Worm (Caenorhabditis elegans): ENCODE data around the gene dhc-3.

Gene dhc-3

DNA sequence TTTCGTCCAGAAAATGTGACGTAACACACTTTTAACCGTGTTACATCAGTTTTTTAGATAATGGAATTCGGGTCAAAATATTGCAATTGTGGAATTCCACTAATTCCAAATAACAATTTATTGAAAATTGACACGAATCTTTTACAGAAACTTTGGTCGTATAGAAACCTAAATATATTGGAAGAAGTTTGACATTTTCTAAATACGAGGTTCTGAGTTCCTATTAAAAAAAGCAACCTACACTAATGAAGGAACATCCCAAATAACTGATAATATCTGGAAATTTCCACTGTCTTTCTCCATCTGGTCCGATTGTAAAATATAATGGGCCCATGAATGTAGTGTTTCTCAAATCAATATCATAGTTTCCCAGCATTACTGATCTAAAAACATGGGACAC lies 17.5 kb upstream of the dhc-3 start:
- no peak for TF ChIP-seq unc-39 (tag; optimal IDR thresholded peaks at IDR 0.05)
- no peak for TF ChIP-seq pqm-1 (tag; optimal IDR thresholded peaks at IDR 0.05)
- no peak for TF ChIP-seq eor-1 (tag; optimal IDR thresholded peaks at IDR 0.05)
- TF ChIP-seq mdl-1 (tag; optimal IDR thresholded peaks at IDR 0.05): no peak
- no peak for TF ChIP-seq fkh-2 (tag; optimal IDR thresholded peaks at IDR 0.05)
- no peak for TF ChIP-seq ceh-9 (tag; optimal IDR thresholded peaks at IDR 0.05)
- TF ChIP-seq egl-5 (tag; optimal IDR thresholded peaks at IDR 0.05): no peak
- TF ChIP-seq elt-1 (tag; optimal IDR thresholded peaks at IDR 0.05): no peak
- TF ChIP-seq skn-1 (tag; optimal IDR thresholded peaks at IDR 0.05): no peak
- no peak for TF ChIP-seq nhr-12 (tag; optimal IDR thresholded peaks at IDR 0.05)
- TF ChIP-seq nhr-76 (tag; optimal IDR thresholded peaks at IDR 0.05): no peak
- TF ChIP-seq snpc-4 (tag; optimal IDR thresholded peaks at IDR 0.05): no peak
- no peak for TF ChIP-seq nhr-23 (tag; optimal IDR thresholded peaks at IDR 0.05)
- TF ChIP-seq elt-2 (tag; optimal IDR thresholded peaks at IDR 0.05): no peak
- TF ChIP-seq hmg-11 (tag; optimal IDR thresholded peaks at IDR 0.05): no peak

DNA sequence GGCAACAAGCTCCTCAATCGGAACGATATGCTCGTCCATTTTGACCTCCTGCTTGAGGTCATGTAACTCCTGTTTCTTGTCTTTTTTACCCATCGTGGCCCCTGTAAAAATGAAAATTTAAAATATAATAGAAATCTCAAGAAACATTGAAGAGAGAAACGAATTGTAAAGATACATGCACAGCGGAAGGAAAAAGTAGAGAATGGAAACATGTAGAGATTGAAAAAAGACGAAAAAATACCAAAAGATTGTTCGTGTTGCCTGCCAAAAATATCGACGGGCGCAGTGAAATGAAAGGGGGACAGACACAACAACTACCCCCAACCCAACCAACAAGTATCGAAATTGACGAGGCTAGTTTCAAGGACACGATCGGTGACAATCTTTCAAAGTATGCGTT lies 8.9 kb upstream of the dhc-3 start, which contains the start of gene eat-6:
Gene eat-6, minus strand, starts transcription at position 101 of the 400 bp plus-strand sequence.
- TF ChIP-seq nhr-12 (tag; optimal IDR thresholded peaks at IDR 0.05): no peak
- TF ChIP-seq nhr-25 (tag; optimal IDR thresholded peaks at IDR 0.05): peak; percentile 34
- TF ChIP-seq mdl-1 (tag; optimal IDR thresholded peaks at IDR 0.05): no peak

DNA sequence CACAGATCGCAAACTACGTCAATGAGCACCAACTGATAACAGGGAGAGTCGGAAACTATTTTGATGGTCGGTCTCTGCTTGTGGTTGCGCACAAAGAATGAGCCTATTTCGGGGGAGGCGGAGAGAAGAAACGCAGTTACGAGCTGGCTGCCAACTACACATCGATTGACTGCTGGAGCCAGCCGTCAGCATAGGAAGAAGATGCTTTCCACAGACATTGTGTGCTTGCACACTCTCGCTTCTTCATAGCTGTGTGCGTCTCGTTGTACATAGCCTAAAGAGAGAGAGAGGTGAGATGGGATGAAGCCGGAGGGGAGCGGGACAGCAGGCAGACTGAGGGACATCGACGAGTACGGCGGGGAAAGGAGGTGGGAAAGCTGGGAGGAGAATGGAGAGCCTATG lies 8.3 kb upstream of the dhc-3 start:
- TF ChIP-seq R02D3.7 (tag; optimal IDR thresholded peaks at IDR 0.05) (no peak), zag-1 (tag; optimal IDR thresholded peaks at IDR 0.05) (no peak), ZK546.5 (tag; optimal IDR thresholded peaks at IDR 0.05) (no peak), ama-1 (optimal IDR thresholded peaks at IDR 0.05) (peak; percentile 69), sea-2 (GFP tag; optimal IDR thresholded peaks at IDR 0.05) (no peak), tbx-2 (tag; optimal IDR thresholded peaks at IDR 0.05) (peak; percentile 24), ztf-4 (tag; optimal IDR thresholded peaks at IDR 0.05) (no peak), nhr-25 (tag; optimal IDR thresholded peaks at IDR 0.05) (no peak), elt-1 (tag; optimal IDR thresholded peaks at IDR 0.05) (no peak), nhr-12 (tag; optimal IDR thresholded peaks at IDR 0.05) (no peak), elt-3 (tag; optimal IDR thresholded peaks at IDR 0.05) (no peak), ceh-9 (tag; optimal IDR thresholded peaks at IDR 0.05) (no peak), nhr-77 (tag; optimal IDR thresholded peaks at IDR 0.05) (no peak), ceh-82 (tag; optimal IDR thresholded peaks at IDR 0.05) (no peak), nhr-43 (tag; optimal IDR thresholded peaks at IDR 0.05; ENCODE audit: poor library complexity, severe bottlenecking) (no peak), eor-1 (tag; optimal IDR thresholded peaks at IDR 0.05) (no peak), nhr-67 (tag; optimal IDR thresholded peaks at IDR 0.05) (no peak), nfya-1 (tag; optimal IDR thresholded peaks at IDR 0.05; ENCODE audit: insufficient read depth) (peak; percentile 78), daf-12 (tag; optimal IDR thresholded peaks at IDR 0.05) (no peak), nhr-28 (tag; optimal IDR thresholded peaks at IDR 0.05) (no peak), pqm-1 (tag; optimal IDR thresholded peaks at IDR 0.05) (peak; percentile 85), nhr-11 (tag; optimal IDR thresholded peaks at IDR 0.05) (no peak), mdl-1 (tag; optimal IDR thresholded peaks at IDR 0.05) (no peak), fos-1 (tag; optimal IDR thresholded peaks at IDR 0.05) (no peak), pha-4 (tag; optimal IDR thresholded peaks at IDR 0.05) (peak; percentile 60), nhr-23 (tag; optimal IDR thresholded peaks at IDR 0.05) (no peak), unc-39 (tag; optimal IDR thresholded peaks at IDR 0.05) (no peak), nhr-76 (tag; optimal IDR thresholded peaks at IDR 0.05) (no peak), aly-2 (tag; optimal IDR thresholded peaks at IDR 0.05) (no peak), ceh-16 (tag; optimal IDR thresholded peaks at IDR 0.05) (no peak), egl-27 (tag; optimal IDR thresholded peaks at IDR 0.05) (peak; percentile 60), lin-39 (tag; optimal IDR thresholded peaks at IDR 0.05) (peak; percentile 94), snpc-4 (tag; optimal IDR thresholded peaks at IDR 0.05) (peak; percentile 29), lin-15B (tag; optimal IDR thresholded peaks at IDR 0.05) (peak; percentile 32), skn-1 (tag; optimal IDR thresholded peaks at IDR 0.05) (peak; percentile 5), ztf-11 (tag; optimal IDR thresholded peaks at IDR 0.05) (no peak), jun-1 (tag; optimal IDR thresholded peaks at IDR 0.05) (peak; percentile 75), fkh-10 (GFP tag; optimal IDR thresholded peaks at IDR 0.05) (peak; percentile 37), nhr-237 (tag; optimal IDR thresholded peaks at IDR 0.05) (no peak), hmg-11 (tag; optimal IDR thresholded peaks at IDR 0.05) (peak; percentile 61), elt-2 (tag; optimal IDR thresholded peaks at IDR 0.05) (peak; percentile 95), mml-1 (tag; optimal IDR thresholded peaks at IDR 0.05) (no peak), unc-62 (GFP tag; optimal IDR thresholded peaks at IDR 0.05) (no peak), egl-5 (tag; optimal IDR thresholded peaks at IDR 0.05) (peak; percentile 7), lsy-12 (tag; optimal IDR thresholded peaks at IDR 0.05) (peak; percentile 47), fkh-2 (tag; optimal IDR thresholded peaks at IDR 0.05) (no peak), ceh-28 (tag; optimal IDR thresholded peaks at IDR 0.05) (no peak)
